Worm (Caenorhabditis elegans): ENCODE data around the gene osm-10.

osm-10 gene

DNA sequence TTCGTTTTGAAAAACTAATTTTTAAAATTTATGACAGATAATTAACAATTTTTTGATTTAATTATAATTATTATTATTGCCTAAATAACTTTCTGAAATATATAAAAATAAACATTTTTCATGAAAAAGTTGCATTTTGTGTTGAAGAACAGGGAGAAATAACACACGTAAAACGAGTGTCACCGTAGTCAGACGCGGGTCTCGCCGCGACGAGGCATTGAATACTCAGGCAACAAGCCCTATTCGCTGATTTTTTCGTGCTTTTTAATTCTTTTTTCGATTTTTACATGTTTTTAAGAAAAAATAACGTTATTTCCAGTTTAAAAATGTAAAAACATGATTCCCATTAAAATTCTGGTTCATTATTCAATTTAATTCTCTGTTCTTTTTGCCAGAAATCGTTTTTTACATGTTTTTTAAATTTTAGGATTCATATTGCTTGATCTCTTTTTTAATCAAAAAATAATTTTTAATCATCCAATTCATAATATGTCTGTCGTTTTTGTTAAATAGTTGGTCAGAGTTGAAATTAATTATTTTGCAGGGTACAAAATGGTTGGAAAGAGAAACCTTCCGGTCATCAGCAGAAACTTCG is 35.1 kb upstream of the osm-10 start, which contains the start of gene rpl-6:
rpl-6 (plus strand) TSS at position 545 of the 595 bp plus-strand sequence.
- TF ChIP-seq nhr-80 (tag; optimal IDR thresholded peaks at IDR 0.05), result peak; percentile 32
- TF ChIP-seq snpc-3.4 (tag; optimal IDR thresholded peaks at IDR 0.05), result peak; percentile 85
- TF ChIP-seq lag-1 (GFP tag; IDR thresholded peaks at IDR 0.05), result no peak
- peak in 1 of 3 experiments; percentile 86 for TF ChIP-seq lin-35 (GFP tag; optimal IDR thresholded peaks at IDR 0.05)
- TF ChIP-seq akir-1 (GFP tag; optimal IDR thresholded peaks at IDR 0.05), result no peak
- TF ChIP-seq pbrm-1 (GFP tag; IDR thresholded peaks at IDR 0.05), result peak; percentile 72
- TF ChIP-seq ceh-91 (GFP tag; IDR thresholded peaks at IDR 0.05), result peak; percentile 82
- no peak for TF ChIP-seq dpff-1 (tag; optimal IDR thresholded peaks at IDR 0.05)
- TF ChIP-seq hlh-12 (tag; optimal IDR thresholded peaks at IDR 0.05), result no peak
- TF ChIP-seq D2030.7 (GFP tag; IDR thresholded peaks at IDR 0.05), result 0 out of 2 replicates have a peak, but pooled peaks have one; percentile 44
- no peak for TF ChIP-seq zfh-2 (GFP tag; conservative IDR thresholded peaks at IDR 0.05)
- no peak for TF ChIP-seq aptf-3 (GFP tag; IDR thresholded peaks at IDR 0.05)
- no peak; the same call in 1 of the 2 replicates for TF ChIP-seq C06A6.2 (GFP tag; conservative IDR thresholded peaks at IDR 0.05)
- peak; percentile 83 for TF ChIP-seq madf-6 (GFP tag; IDR thresholded peaks at IDR 0.05)
- peak; percentile 86 for TF ChIP-seq hmg-1.2 (GFP tag; IDR thresholded peaks at IDR 0.05)
- peak; percentile 80 for TF ChIP-seq lin-54 (GFP tag; optimal IDR thresholded peaks at IDR 0.05)
- peak; percentile 64 for TF ChIP-seq attf-5 (GFP tag; optimal IDR thresholded peaks at IDR 0.05)
- peak; percentile 8 for TF ChIP-seq K12H6.12 (tag; optimal IDR thresholded peaks at IDR 0.05)
- TF ChIP-seq ekl-4 (GFP tag; IDR thresholded peaks at IDR 0.05), result peak; percentile 86
- TF ChIP-seq let-607 (tag; optimal IDR thresholded peaks at IDR 0.05), result peak in 1 of 2 experiments; percentile 42
- TF ChIP-seq attf-3 (GFP tag; conservative IDR thresholded peaks at IDR 0.05), result peak; percentile 74
- peak; percentile 59 for TF ChIP-seq Y67H2A.10 (GFP tag; conservative IDR thresholded peaks at IDR 0.05)
- no peak for TF ChIP-seq B0035.1 (tag; optimal IDR thresholded peaks at IDR 0.05)
- no peak for TF ChIP-seq chd-7 (tag; optimal IDR thresholded peaks at IDR 0.05)
- TF ChIP-seq dpl-1 (GFP tag; optimal IDR thresholded peaks at IDR 0.05), result peak; percentile 35
- TF ChIP-seq gei-17 (GFP tag; optimal IDR thresholded peaks at IDR 0.05), result no peak
- no peak for TF ChIP-seq die-1 (tag; optimal IDR thresholded peaks at IDR 0.05)
- TF ChIP-seq ztf-18 (tag; optimal IDR thresholded peaks at IDR 0.05), result peak; percentile 47
- no peak for TF ChIP-seq F55B11.4 (tag; optimal IDR thresholded peaks at IDR 0.05; ENCODE audit: borderline replicate concordance, insufficient read depth)
- peak; percentile 54 for TF ChIP-seq madf-8 (GFP tag; conservative IDR thresholded peaks at IDR 0.05)
- no peak for TF ChIP-seq snpc-4 (GFP tag; optimal IDR thresholded peaks at IDR 0.05)
- peak; percentile 49 to 76 (median 62) for TF ChIP-seq snpc-4 (tag; optimal IDR thresholded peaks at IDR 0.05)
- TF ChIP-seq nfyb-1 (GFP tag; IDR thresholded peaks at IDR 0.05), result no peak
- no peak for TF ChIP-seq rpc-1 (optimal IDR thresholded peaks at IDR 0.05)
- TF ChIP-seq rpc-1 (tag; optimal IDR thresholded peaks at IDR 0.05), result no peak
- TF ChIP-seq pha-4 (tag; optimal IDR thresholded peaks at IDR 0.05), result peak; percentile 80
- no peak for TF ChIP-seq hrde-1 (tag; optimal IDR thresholded peaks at IDR 0.05; ENCODE audit: borderline replicate concordance)
- peak; percentile 84 for TF ChIP-seq madf-3 (GFP tag; IDR thresholded peaks at IDR 0.05)
- TF ChIP-seq ceh-100 (GFP tag; IDR thresholded peaks at IDR 0.05), result peak; percentile 29; the same call in 1 of the 2 replicates
- peak; percentile 73 for TF ChIP-seq rcor-1 (GFP tag; IDR thresholded peaks at IDR 0.05)
- TF ChIP-seq mel-28 (tag; optimal IDR thresholded peaks at IDR 0.05; ENCODE audit: borderline replicate concordance), result no peak
- TF ChIP-seq ama-1 (optimal IDR thresholded peaks at IDR 0.05), result peak; percentile 2
- peak in 1 of 2 experiments; percentile 29 for TF ChIP-seq ama-1 (GFP tag; optimal IDR thresholded peaks at IDR 0.05)
- no peak for TF ChIP-seq cebp-1 (GFP tag; IDR thresholded peaks at IDR 0.05)
- TF ChIP-seq cebp-1 (tag; optimal IDR thresholded peaks at IDR 0.05), result peak; percentile 72
- TF ChIP-seq lin-40 (tag; optimal IDR thresholded peaks at IDR 0.05), result peak; percentile 68
- TF ChIP-seq F37B4.10 (GFP tag; IDR thresholded peaks at IDR 0.05), result no peak
- TF ChIP-seq Y79H2A.3 (GFP tag; conservative IDR thresholded peaks at IDR 0.05), result no peak
- TF ChIP-seq xnd-1 (tag; optimal IDR thresholded peaks at IDR 0.05), result peak; percentile 1
